Worm (Caenorhabditis elegans): ENCODE measurements around the gene gcy-37.

The gcy-37 gene

DNA sequence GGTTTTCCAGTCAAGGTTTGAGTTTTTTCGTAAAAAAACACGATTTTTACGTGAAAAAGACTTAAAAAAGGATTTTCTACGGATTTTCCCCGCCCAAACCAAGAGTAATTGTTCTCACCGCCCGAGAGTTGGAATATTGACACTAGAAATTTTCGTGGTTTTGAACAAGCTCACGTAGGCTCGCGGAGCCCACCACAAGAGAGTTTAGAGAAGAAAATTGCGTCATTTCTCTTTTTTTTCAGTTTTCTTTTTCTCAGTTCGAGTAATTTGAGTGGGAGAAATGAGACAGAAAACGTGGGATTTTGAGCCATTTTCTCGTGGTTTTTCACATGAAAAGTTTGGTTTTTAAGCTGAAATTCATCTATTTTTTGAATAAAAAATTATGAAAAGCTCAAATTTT, 34.6 kb upstream of the gcy-37 start:
- TF ChIP-seq hif-1 (tag; optimal IDR thresholded peaks at IDR 0.05), result peak in 1 of 2 experiments; percentile 79
- TF ChIP-seq unc-62 (GFP tag; optimal IDR thresholded peaks at IDR 0.05 in 1 of 2), result peak in 1 of 2 experiments; percentile 68
- no peak for TF ChIP-seq unc-62 (tag; optimal IDR thresholded peaks at IDR 0.05)
- TF ChIP-seq gei-8 (GFP tag; optimal IDR thresholded peaks at IDR 0.05), result no peak

- TF ChIP-seq ces-1 (GFP tag; optimal IDR thresholded peaks at IDR 0.05), result no peak
- TF ChIP-seq nhr-28 (tag; optimal IDR thresholded peaks at IDR 0.05), result peak; percentile 26
- TF ChIP-seq lin-29 (GFP tag; IDR thresholded peaks at IDR 0.05), result no peak
- no peak for TF ChIP-seq vab-7 (GFP tag; IDR thresholded peaks at IDR 0.05)
- no peak for TF ChIP-seq Y105C5A.15 (GFP tag; IDR thresholded peaks at IDR 0.05)
- TF ChIP-seq lsy-2 (tag; optimal IDR thresholded peaks at IDR 0.05), result peak in 1 of 2 experiments; percentile 5
- TF ChIP-seq F26F4.8 (GFP tag; conservative IDR thresholded peaks at IDR 0.05), result no peak
- TF ChIP-seq nhr-42 (GFP tag; IDR thresholded peaks at IDR 0.05), result no peak
- no peak for TF ChIP-seq lim-7 (GFP tag; IDR thresholded peaks at IDR 0.05)
- TF ChIP-seq mdt-29 (GFP tag; IDR thresholded peaks at IDR 0.05), result no peak
- TF ChIP-seq ceh-62 (tag; optimal IDR thresholded peaks at IDR 0.05), result no peak
- no peak for TF ChIP-seq fkh-10 (GFP tag; optimal IDR thresholded peaks at IDR 0.05)
- TF ChIP-seq fos-1 (tag; optimal IDR thresholded peaks at IDR 0.05), result no peak
- no peak for TF ChIP-seq rbr-2 (tag; optimal IDR thresholded peaks at IDR 0.05)
- TF ChIP-seq saeg-2 (GFP tag; IDR thresholded peaks at IDR 0.05), result no peak
- TF ChIP-seq ama-1 (optimal IDR thresholded peaks at IDR 0.05), result no peak
- TF ChIP-seq duxl-1 (tag; optimal IDR thresholded peaks at IDR 0.05; ENCODE audit: poor library complexity), result no peak
These were observed 34.1 kb upstream of the gcy-37 start for ce11 chrIV:2193037-2193436.

DNA sequence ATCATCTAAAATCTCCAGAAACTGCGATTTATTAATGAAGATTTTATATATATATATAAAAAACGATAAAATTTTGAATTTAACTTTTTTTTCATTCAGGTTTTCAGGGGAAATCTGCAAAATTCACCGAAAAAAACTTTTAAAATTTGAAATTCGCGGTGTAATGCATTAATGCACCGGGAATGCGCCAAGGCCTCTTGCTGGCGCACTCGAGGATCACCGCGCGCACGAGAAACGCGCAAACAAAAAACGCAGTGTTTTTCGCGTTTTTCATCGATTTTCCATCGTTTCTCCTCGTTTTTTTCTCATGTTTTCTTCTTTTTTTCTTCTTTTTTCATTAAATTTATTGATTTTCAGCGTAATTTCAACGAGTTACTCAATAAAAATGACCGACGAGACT, 18.6 kb upstream of the gcy-37 start, which contains the start of gene hrpu-2:
Gene hrpu-2 (plus strand): TSS at position 352 of the 400 bp plus-strand sequence.
- TF ChIP-seq ceh-28 (tag; optimal IDR thresholded peaks at IDR 0.05), result no peak
- no peak for TF ChIP-seq unc-39 (tag; optimal IDR thresholded peaks at IDR 0.05)
- TF ChIP-seq T20F7.1 (GFP tag; optimal IDR thresholded peaks at IDR 0.05), result no peak
- no peak for TF ChIP-seq ztf-11 (tag; optimal IDR thresholded peaks at IDR 0.05)
- TF ChIP-seq ZK546.5 (tag; optimal IDR thresholded peaks at IDR 0.05), result no peak
- TF ChIP-seq skn-1 (tag; optimal IDR thresholded peaks at IDR 0.05), result no peak
- TF ChIP-seq hif-1 (tag; optimal IDR thresholded peaks at IDR 0.05), result peak in 1 of 2 experiments; percentile 63
- TF ChIP-seq unc-62 (GFP tag; optimal IDR thresholded peaks at IDR 0.05 in 1 of 2), result no peak
- no peak for TF ChIP-seq unc-62 (tag; optimal IDR thresholded peaks at IDR 0.05)
- peak; percentile 11 for TF ChIP-seq nhr-6 (tag; optimal IDR thresholded peaks at IDR 0.05)
- no peak for TF ChIP-seq pqm-1 (tag; optimal IDR thresholded peaks at IDR 0.05)
- TF ChIP-seq F37D6.2 (tag; optimal IDR thresholded peaks at IDR 0.05), result peak; percentile 73
- TF ChIP-seq ctbp-1 (GFP tag; IDR thresholded peaks at IDR 0.05), result peak; percentile 55; the same call in 1 of the 2 replicates
- no peak for TF ChIP-seq nhr-111 (GFP tag; optimal IDR thresholded peaks at IDR 0.05)
- TF ChIP-seq dve-1 (tag; optimal IDR thresholded peaks at IDR 0.05; ENCODE audit: insufficient read depth), result peak; percentile 82
- peak; percentile 56; the same call in 1 of the 2 replicates for TF ChIP-seq nhr-42 (GFP tag; IDR thresholded peaks at IDR 0.05)
- no peak for TF ChIP-seq mxl-3 (GFP tag; optimal IDR thresholded peaks at IDR 0.05)
- no peak for TF ChIP-seq ceh-82 (tag; optimal IDR thresholded peaks at IDR 0.05)
- no peak for TF ChIP-seq snpc-1.2 (GFP tag; IDR thresholded peaks at IDR 0.05)
- peak; percentile 67; the same call in 1 of the 2 replicates for TF ChIP-seq dmd-9 (GFP tag; IDR thresholded peaks at IDR 0.05)
- TF ChIP-seq dmd-8 (GFP tag; IDR thresholded peaks at IDR 0.05), result no peak
- no peak for TF ChIP-seq zag-1 (tag; optimal IDR thresholded peaks at IDR 0.05)
- TF ChIP-seq mdt-29 (GFP tag; IDR thresholded peaks at IDR 0.05), result no peak
- TF ChIP-seq ceh-32 (tag; optimal IDR thresholded peaks at IDR 0.05; ENCODE audit: poor library complexity), result no peak
- peak; percentile 58 for TF ChIP-seq jun-1 (tag; optimal IDR thresholded peaks at IDR 0.05)
- TF ChIP-seq hlh-11 (tag; optimal IDR thresholded peaks at IDR 0.05), result peak; percentile 73
- TF ChIP-seq pha-4 (GFP tag; IDR thresholded peaks at IDR 0.05), result peak; percentile 67; the same call in 1 of the 2 replicates
- TF ChIP-seq pha-4 (tag; optimal IDR thresholded peaks at IDR 0.05), result no peak
- TF ChIP-seq lin-38 (GFP tag; IDR thresholded peaks at IDR 0.05), result peak; percentile 87
- peak; percentile 31 for TF ChIP-seq duxl-1 (tag; optimal IDR thresholded peaks at IDR 0.05; ENCODE audit: poor library complexity)
- 0 out of 2 replicates have a peak, but pooled peaks have one; percentile 10 for TF ChIP-seq set-16 (GFP tag; IDR thresholded peaks at IDR 0.05)
- peak; percentile 82 for TF ChIP-seq dmd-6 (GFP tag; IDR thresholded peaks at IDR 0.05)
- peak; percentile 83 for TF ChIP-seq mep-1 (tag; optimal IDR thresholded peaks at IDR 0.05)
- TF ChIP-seq nhr-102 (tag; optimal IDR thresholded peaks at IDR 0.05), result peak; percentile 85
- TF ChIP-seq saeg-2 (GFP tag; IDR thresholded peaks at IDR 0.05), result no peak
